Fruit fly (Drosophila melanogaster) whole organism: ENCODE results near the gene Sec13.

Experiments
- CG8478 ChIP-seq: fragments of >200 bp; optimal IDR thresholded peaks from 2 replicates; lab custom pipeline; 2018; ENCODE audit warnings: inconsistent platforms
- EcR ChIP-seq, 2 experiments: fragments of >200 bp; optimal IDR thresholded peaks; 2 replicates each; lab custom pipeline; 2017; ENCODE audit warnings: missing biosample characterization in 2 of 2, missing genetic modification characterization in 2 of 2, missing genetic modification reagents in 2 of 2

DNA sequence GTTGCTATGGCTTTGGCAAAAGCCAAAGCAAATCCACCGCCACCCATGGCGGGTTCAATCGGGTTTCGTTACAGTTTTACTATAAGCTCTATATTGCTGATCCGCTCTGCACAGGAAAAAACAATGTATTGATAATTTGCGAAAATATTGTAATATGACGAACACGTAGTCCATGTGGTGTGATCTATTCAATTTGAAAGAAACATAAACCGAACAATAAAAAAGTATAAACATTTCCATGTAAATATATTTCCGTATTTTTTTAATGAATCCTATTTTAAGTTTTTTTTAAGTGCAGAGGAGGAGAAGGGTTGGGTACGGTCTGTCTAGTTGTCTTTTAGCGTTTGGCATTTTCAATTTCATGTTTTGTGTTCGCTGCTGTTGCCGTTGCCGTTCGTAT lies 37.4 kb downstream of the Sec13 start:
- TF ChIP-seq CG8478 (lab: Kevin White, UChicago), result no peak
- no peak for TF ChIP-seq EcR (GFP tag; optimal IDR thresholded peaks at IDR 0.05; lab: Kevin White, UChicago)
